Fruit fly (Drosophila melanogaster): ENCODE measurements around the gene XNP.

The XNP gene

DNA sequence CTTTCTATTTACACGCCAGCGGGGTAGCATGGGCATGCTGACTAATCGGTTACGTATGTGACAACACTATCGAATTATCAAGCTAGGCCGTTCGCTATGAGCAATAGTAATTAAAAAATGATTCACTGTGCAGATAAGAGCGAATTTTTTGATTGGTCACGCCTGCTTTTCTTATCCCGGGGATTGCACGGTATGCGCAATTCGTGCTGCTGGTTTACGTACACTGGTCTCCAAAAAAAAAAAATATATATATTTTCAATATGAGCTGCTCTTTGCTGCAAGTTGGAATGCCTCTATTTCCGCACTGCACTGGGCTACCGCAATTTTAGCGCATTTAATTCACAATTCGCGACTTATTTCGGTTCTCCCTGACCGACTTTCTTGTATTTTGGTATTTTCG, 7.7 kb upstream of the XNP start (continued):
- TF ChIP-seq Sox100B (GFP tag; optimal IDR thresholded peaks at IDR 0.05): no peak
- TF ChIP-seq Rfx (GFP tag; IDR thresholded peaks at IDR 0.05): peak; percentile 18; the same call in 1 of the 2 replicates
- TF ChIP-seq CG13123 (GFP tag; optimal IDR thresholded peaks at IDR 0.05): no peak
- TF ChIP-seq prd (optimal IDR thresholded peaks at IDR 0.05): no peak
- TF ChIP-seq prd (GFP tag; IDR thresholded peaks at IDR 0.05): peak; percentile 4; the same call in 2 of the 3 replicates
- no peak for TF ChIP-seq Chrac-16 (GFP tag; optimal IDR thresholded peaks at IDR 0.05)
- TF ChIP-seq usp (GFP tag; optimal IDR thresholded peaks at IDR 0.05): no peak
- no peak for TF ChIP-seq CHES-1-like (GFP tag; optimal IDR thresholded peaks at IDR 0.05)
- TF ChIP-seq ab (GFP tag; optimal IDR thresholded peaks at IDR 0.05): peak; percentile 23
- no peak for TF ChIP-seq Ravus (GFP tag; IDR thresholded peaks at IDR 0.05)
- peak; percentile 29; the same call in 1 of the 3 replicates for TF ChIP-seq ken (GFP tag; IDR thresholded peaks at IDR 0.05)
- peak; percentile 86 for TF ChIP-seq Nf-YC (tag; optimal IDR thresholded peaks at IDR 0.05)
- peak; percentile 20 for TF ChIP-seq jing (GFP tag; optimal IDR thresholded peaks at IDR 0.05)
- peak; percentile 2 for TF ChIP-seq gsb-n (tag; optimal IDR thresholded peaks at IDR 0.05)
- peak; percentile 9 for TF ChIP-seq CG10654 (GFP tag; optimal IDR thresholded peaks at IDR 0.05)
- TF ChIP-seq Camta (GFP tag; optimal IDR thresholded peaks at IDR 0.05): peak; percentile 24
- peak; percentile 65 for TF ChIP-seq sd (tag; optimal IDR thresholded peaks at IDR 0.05)
- TF ChIP-seq fd102C (GFP tag; optimal IDR thresholded peaks at IDR 0.05): no peak
- TF ChIP-seq grn (GFP tag; optimal IDR thresholded peaks at IDR 0.05): peak; percentile 56
- TF ChIP-seq Deaf1 (tag; optimal IDR thresholded peaks at IDR 0.05): no peak
- no peak for TF ChIP-seq CG9609 (GFP tag; optimal IDR thresholded peaks at IDR 0.05)
- peak; percentile 22 for TF ChIP-seq CG6654 (GFP tag; optimal IDR thresholded peaks at IDR 0.05)
- no peak for TF ChIP-seq CG8290 (GFP tag; optimal IDR thresholded peaks at IDR 0.05)
- TF ChIP-seq CG8290 (tag; optimal IDR thresholded peaks at IDR 0.05): peak in 1 of 2 experiments; percentile 54
- peak; percentile 34; the same call in 1 of the 2 replicates for TF ChIP-seq lmd (GFP tag; IDR thresholded peaks at IDR 0.05)
- TF ChIP-seq Meics (GFP tag; optimal IDR thresholded peaks at IDR 0.05): peak; percentile 24
- peak; percentile 26; the same call in 1 of the 2 replicates for TF ChIP-seq ap (GFP tag; IDR thresholded peaks at IDR 0.05)
- TF ChIP-seq CG17359 (tag; optimal IDR thresholded peaks at IDR 0.05): peak; percentile 35
- peak; percentile 7 for TF ChIP-seq lbe (GFP tag; optimal IDR thresholded peaks at IDR 0.05)
- no peak for TF ChIP-seq ash1 (GFP tag; optimal IDR thresholded peaks at IDR 0.05)
- peak; percentile 52 for TF ChIP-seq CG6689 (GFP tag; IDR thresholded peaks at IDR 0.05)
- peak; percentile 55 for TF ChIP-seq stc (GFP tag; IDR thresholded peaks at IDR 0.05)
- peak; percentile 17 for TF ChIP-seq CG11723 (GFP tag; optimal IDR thresholded peaks at IDR 0.05)
- peak; percentile 14 for TF ChIP-seq Xbp1 (GFP tag; optimal IDR thresholded peaks at IDR 0.05)
- TF ChIP-seq Sox102F (GFP tag; optimal IDR thresholded peaks at IDR 0.05): peak; percentile 52
- TF ChIP-seq slbo (GFP tag; IDR thresholded peaks at IDR 0.05): peak; percentile 34; the same call in 1 of the 2 replicates
- peak; percentile 39 for TF ChIP-seq CG4617 (GFP tag; optimal IDR thresholded peaks at IDR 0.05; ENCODE audit: borderline replicate concordance)
- no peak for TF ChIP-seq CG10959 (GFP tag; IDR thresholded peaks at IDR 0.05)
- TF ChIP-seq Vsx1 (GFP tag; optimal IDR thresholded peaks at IDR 0.05): no peak
- peak; percentile 12 for TF ChIP-seq CG2875 (GFP tag; optimal IDR thresholded peaks at IDR 0.05)
- TF ChIP-seq her (GFP tag; optimal IDR thresholded peaks at IDR 0.05): no peak
- no peak for TF ChIP-seq CG12744 (GFP tag; optimal IDR thresholded peaks at IDR 0.05)
- no peak for TF ChIP-seq CTCF (GFP tag; optimal IDR thresholded peaks at IDR 0.05)
- TF ChIP-seq CG1603 (tag; optimal IDR thresholded peaks at IDR 0.05): peak; percentile 59
- TF ChIP-seq CG32767 (GFP tag; IDR thresholded peaks at IDR 0.05): no peak
- TF ChIP-seq Aef1 (GFP tag; IDR thresholded peaks at IDR 0.05): 0 out of 3 replicates have a peak, but pooled peaks have one; percentile 10
- peak; percentile 44 for TF ChIP-seq CG18599 (GFP tag; optimal IDR thresholded peaks at IDR 0.05)
- no peak for TF ChIP-seq CG4404 (GFP tag; IDR thresholded peaks at IDR 0.05)
- peak in 1 of 2 experiments; percentile 40 for TF ChIP-seq bsh (GFP tag; optimal IDR thresholded peaks at IDR 0.05)
- 0 out of 2 replicates have a peak, but pooled peaks have one; percentile 11 for TF ChIP-seq CG14441 (GFP tag; IDR thresholded peaks at IDR 0.05)
- peak; percentile 41 for TF ChIP-seq sisA (GFP tag; IDR thresholded peaks at IDR 0.05)
- TF ChIP-seq CG9932 (GFP tag; IDR thresholded peaks at IDR 0.05): peak; percentile 3; the same call in 1 of the 2 replicates

Measured in whole organism, embryonic.